Worm (Caenorhabditis elegans): ENCODE data around the gene col-89.
"Not testable (repeated sequence)": the region's sequence is repeated elsewhere in the genome, so short reads cannot be mapped to it uniquely, and the experiment has no call there.

Gene col-89

ce11 chrIII:4740820-4741219 is 7.1 kb upstream of the col-89 start:
- TF ChIP-seq rnt-1 (tag; optimal IDR thresholded peaks at IDR 0.05) (peak; percentile 23), lin-39 (tag; optimal IDR thresholded peaks at IDR 0.05) (no peak), C04F5.9 (tag; optimal IDR thresholded peaks at IDR 0.05) (no peak), isw-1 (GFP tag; IDR thresholded peaks at IDR 0.05) (no peak), lsy-2 (tag; optimal IDR thresholded peaks at IDR 0.05) (peak in 1 of 2 experiments; percentile 31), mdl-1 (tag; optimal IDR thresholded peaks at IDR 0.05) (peak in 1 of 2 experiments; percentile 4), irx-1 (tag; optimal IDR thresholded peaks at IDR 0.05) (no peak), lin-13 (GFP tag; optimal IDR thresholded peaks at IDR 0.05) (no peak), ces-1 (GFP tag; optimal IDR thresholded peaks at IDR 0.05) (no peak), nhr-77 (tag; optimal IDR thresholded peaks at IDR 0.05) (no peak), snu-23 (GFP tag; optimal IDR thresholded peaks at IDR 0.05) (peak; percentile 42), nhr-71 (tag; optimal IDR thresholded peaks at IDR 0.05) (peak; percentile 3), dpl-1 (GFP tag; optimal IDR thresholded peaks at IDR 0.05) (peak in 1 of 3 experiments; percentile 7), tlp-1 (tag; optimal IDR thresholded peaks at IDR 0.05) (no peak), ceh-88 (GFP tag; IDR thresholded peaks at IDR 0.05) (no peak), vab-15 (tag; optimal IDR thresholded peaks at IDR 0.05) (no peak), efl-1 (optimal IDR thresholded peaks at IDR 0.05) (no peak), efl-1 (GFP tag; optimal IDR thresholded peaks at IDR 0.05 in 1 of 2) (peak in 1 of 2 experiments; percentile 87), C16A3.4 (tag; optimal IDR thresholded peaks at IDR 0.05) (peak; percentile 1), elt-3 (tag; optimal IDR thresholded peaks at IDR 0.05) (peak in 3 of 6 experiments; percentile 12 to 82 (median 23)), nhr-11 (tag; optimal IDR thresholded peaks at IDR 0.05) (no peak), blmp-1 (tag; optimal IDR thresholded peaks at IDR 0.05) (peak; percentile 67), lin-14 (GFP tag; optimal IDR thresholded peaks at IDR 0.05) (peak; percentile 69), lin-35 (GFP tag; optimal IDR thresholded peaks at IDR 0.05) (peak in 1 of 2 experiments; percentile 28), egl-27 (tag; optimal IDR thresholded peaks at IDR 0.05) (no peak), zip-4 (GFP tag; optimal IDR thresholded peaks at IDR 0.05) (no peak), F16B12.6 (tag; optimal IDR thresholded peaks at IDR 0.05) (no peak), alr-1 (tag; optimal IDR thresholded peaks at IDR 0.05; ENCODE audit: borderline replicate concordance) (no peak)

DNA sequence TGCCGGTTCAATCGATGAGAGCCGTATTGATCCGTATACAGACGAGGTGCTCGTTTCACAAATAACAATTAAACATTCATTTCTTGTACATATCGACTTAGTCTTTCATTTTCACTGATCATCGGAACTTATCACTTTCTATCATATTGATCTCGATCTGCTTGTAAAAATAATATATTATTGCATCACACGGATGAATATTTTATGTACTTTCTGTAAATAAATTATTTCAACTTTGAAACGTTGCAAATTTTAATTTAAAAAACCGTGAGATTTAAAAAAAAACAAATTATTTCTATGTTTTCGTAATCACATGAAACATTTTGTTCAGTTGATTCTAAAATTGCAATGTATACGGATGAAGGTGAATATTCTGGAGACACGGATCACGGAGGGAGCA is 5.3 kb upstream of the col-89 start, which contains the start of gene twk-6:
twk-6 (plus strand) TSS at position 301 of the 400 bp plus-strand sequence.
- not testable (repeated sequence) for TF ChIP-seq pag-3 (tag; optimal IDR thresholded peaks at IDR 0.05; ENCODE audit: borderline replicate concordance, insufficient read depth); unc-98 (GFP tag; IDR thresholded peaks at IDR 0.05); aly-2 (tag; optimal IDR thresholded peaks at IDR 0.05)

ce11 chrIII:4745934-4746333 is 2.0 kb upstream of the col-89 start, which contains the start of gene F17C8.6:
Gene F17C8.6, minus strand, starts transcription at chrIII:4746034.
- TF ChIP-seq lsy-2 (tag; optimal IDR thresholded peaks at IDR 0.05), result no peak
- TF ChIP-seq zag-1 (tag; optimal IDR thresholded peaks at IDR 0.05), result no peak
- TF ChIP-seq irx-1 (tag; optimal IDR thresholded peaks at IDR 0.05), result no peak
- TF ChIP-seq pqm-1 (tag; optimal IDR thresholded peaks at IDR 0.05), result no peak
- no peak for TF ChIP-seq efl-3 (GFP tag; optimal IDR thresholded peaks at IDR 0.05)
- no peak for TF ChIP-seq lin-14 (GFP tag; optimal IDR thresholded peaks at IDR 0.05)
- no peak for TF ChIP-seq nhr-11 (tag; optimal IDR thresholded peaks at IDR 0.05)
- no peak for TF ChIP-seq elt-2 (tag; optimal IDR thresholded peaks at IDR 0.05)
- no peak for TF ChIP-seq nhr-28 (tag; optimal IDR thresholded peaks at IDR 0.05)
- no peak for TF ChIP-seq nhr-85 (tag)
- TF ChIP-seq xbp-1 (tag; optimal IDR thresholded peaks at IDR 0.05), result no peak
- TF ChIP-seq nhr-71 (tag; optimal IDR thresholded peaks at IDR 0.05), result no peak
- no peak for TF ChIP-seq dsc-1 (tag; optimal IDR thresholded peaks at IDR 0.05)
- TF ChIP-seq nhr-76 (tag; optimal IDR thresholded peaks at IDR 0.05), result no peak
- no peak for TF ChIP-seq egl-13 (tag; optimal IDR thresholded peaks at IDR 0.05)
- TF ChIP-seq nhr-77 (tag; optimal IDR thresholded peaks at IDR 0.05), result no peak
- TF ChIP-seq ceh-8 (GFP tag; optimal IDR thresholded peaks at IDR 0.05), result no peak
- no peak for TF ChIP-seq lin-35 (GFP tag; optimal IDR thresholded peaks at IDR 0.05)

Data from whole organism, L1 larva.